Fruit fly (Drosophila melanogaster): Measurements from ENCODE around the gene CG31810.

Gene CG31810

DNA sequence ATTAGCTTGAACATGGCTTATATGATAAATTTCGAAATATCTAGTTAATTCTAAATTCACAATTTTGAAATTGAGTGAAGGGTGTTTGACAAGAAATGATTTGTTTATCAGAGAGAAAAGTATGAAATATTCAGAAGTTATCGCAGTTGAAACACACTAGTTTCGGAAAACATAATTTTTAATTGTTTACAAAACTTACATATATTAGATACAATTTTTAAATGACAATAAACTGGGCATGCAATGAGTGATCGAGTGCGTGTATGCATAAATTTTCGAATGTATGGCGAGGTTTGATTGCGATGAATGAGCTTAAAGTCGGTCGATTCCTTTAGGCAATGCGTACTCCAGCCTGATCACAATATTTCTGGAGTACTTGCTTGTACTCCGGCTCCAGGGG lies 31.2 kb downstream of the CG31810 start, which contains the start of gene CG13280:
Gene CG13280, minus strand, starts transcription at position 101 of the 400 bp plus-strand sequence.
- no peak for TF ChIP-seq Sin3A (optimal IDR thresholded peaks at IDR 0.05)
- TF ChIP-seq ttk (optimal IDR thresholded peaks at IDR 0.05), result no peak
- TF ChIP-seq h (optimal IDR thresholded peaks at IDR 0.05), result no peak
- TF ChIP-seq insv (optimal IDR thresholded peaks at IDR 0.05), result no peak
- no peak for TF ChIP-seq psq (optimal IDR thresholded peaks at IDR 0.05)
- no peak for TF ChIP-seq Myc (optimal IDR thresholded peaks at IDR 0.05)

DNA sequence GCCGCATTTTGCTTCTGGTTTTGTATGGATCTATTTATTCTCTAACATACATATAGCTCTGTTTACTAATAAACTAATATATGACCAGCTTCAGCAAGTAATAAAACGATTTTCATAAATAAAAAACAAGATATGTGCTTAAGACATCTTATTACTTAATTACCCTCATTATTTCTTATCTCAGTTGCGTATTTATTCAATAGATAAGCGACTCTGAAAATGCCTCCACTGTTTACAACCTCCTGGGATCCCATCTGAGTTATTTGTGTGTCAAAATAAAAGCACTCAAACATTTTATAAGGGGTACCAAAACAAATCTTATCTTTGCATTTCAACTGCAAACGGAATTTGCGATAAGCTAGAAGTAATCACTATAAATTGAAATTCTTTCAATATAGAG lies 32.5 kb downstream of the CG31810 start:
- no peak for TF ChIP-seq Sin3A (optimal IDR thresholded peaks at IDR 0.05)
- no peak for TF ChIP-seq h (optimal IDR thresholded peaks at IDR 0.05)
- TF ChIP-seq psq (optimal IDR thresholded peaks at IDR 0.05), result no peak
- no peak for TF ChIP-seq insv (optimal IDR thresholded peaks at IDR 0.05)
- no peak for TF ChIP-seq ttk (optimal IDR thresholded peaks at IDR 0.05)
- no peak for TF ChIP-seq Myc (optimal IDR thresholded peaks at IDR 0.05)

- TF ChIP-seq h (optimal IDR thresholded peaks at IDR 0.05), result no peak
- no peak for TF ChIP-seq Myc (optimal IDR thresholded peaks at IDR 0.05)
- TF ChIP-seq ttk (optimal IDR thresholded peaks at IDR 0.05), result no peak
- no peak for TF ChIP-seq Sin3A (optimal IDR thresholded peaks at IDR 0.05)
- TF ChIP-seq insv (optimal IDR thresholded peaks at IDR 0.05), result no peak
- TF ChIP-seq psq (optimal IDR thresholded peaks at IDR 0.05), result no peak
Observed at dm6 chr2L:16818335-16818973, 33.7 kb downstream of the CG31810 start.

- no peak for TF ChIP-seq Sin3A (optimal IDR thresholded peaks at IDR 0.05)
- no peak for TF ChIP-seq insv (optimal IDR thresholded peaks at IDR 0.05)
- no peak for TF ChIP-seq psq (optimal IDR thresholded peaks at IDR 0.05)
- TF ChIP-seq Myc (optimal IDR thresholded peaks at IDR 0.05), result no peak
- no peak for TF ChIP-seq ttk (optimal IDR thresholded peaks at IDR 0.05)
- no peak for TF ChIP-seq h (optimal IDR thresholded peaks at IDR 0.05)
Observed at dm6 chr2L:16817421-16818101, 34.6 kb downstream of the CG31810 start.

- TF ChIP-seq insv (optimal IDR thresholded peaks at IDR 0.05) (no peak), h (optimal IDR thresholded peaks at IDR 0.05) (no peak), psq (optimal IDR thresholded peaks at IDR 0.05) (no peak), Myc (optimal IDR thresholded peaks at IDR 0.05) (no peak), Sin3A (optimal IDR thresholded peaks at IDR 0.05) (no peak), ttk (optimal IDR thresholded peaks at IDR 0.05) (no peak)
Observed at dm6 chr2L:16816750-16817087, 35.4 kb downstream of the CG31810 start.

- no peak for TF ChIP-seq Myc (optimal IDR thresholded peaks at IDR 0.05)
- no peak for TF ChIP-seq psq (optimal IDR thresholded peaks at IDR 0.05)
- no peak for TF ChIP-seq ttk (optimal IDR thresholded peaks at IDR 0.05)
- TF ChIP-seq h (optimal IDR thresholded peaks at IDR 0.05), result no peak
- no peak for TF ChIP-seq Sin3A (optimal IDR thresholded peaks at IDR 0.05)
- TF ChIP-seq insv (optimal IDR thresholded peaks at IDR 0.05), result no peak
Observed at dm6 chr2L:16815989-16816749, 36.0 kb downstream of the CG31810 start, which contains the start of gene mdy. mdy (plus strand) TSS chr2L:16816660.

dm6 chr2L:16808752-16809151 lies 43.4 kb downstream of the CG31810 start:
- no peak for TF ChIP-seq Myc (optimal IDR thresholded peaks at IDR 0.05)
- TF ChIP-seq psq (optimal IDR thresholded peaks at IDR 0.05), result no peak
- TF ChIP-seq ttk (optimal IDR thresholded peaks at IDR 0.05), result no peak
- TF ChIP-seq insv (optimal IDR thresholded peaks at IDR 0.05), result no peak
- TF ChIP-seq Sin3A (optimal IDR thresholded peaks at IDR 0.05), result no peak
- no peak for TF ChIP-seq h (optimal IDR thresholded peaks at IDR 0.05)

dm6 chr2L:16804376-16804934 lies 47.7 kb downstream of the CG31810 start, which contains the start of gene CG13272:
CG13272 (plus strand) TSS chr2L:16804884.
- TF ChIP-seq h (optimal IDR thresholded peaks at IDR 0.05), result no peak
- TF ChIP-seq ttk (optimal IDR thresholded peaks at IDR 0.05), result no peak
- no peak for TF ChIP-seq psq (optimal IDR thresholded peaks at IDR 0.05)
- TF ChIP-seq Sin3A (optimal IDR thresholded peaks at IDR 0.05), result no peak
- no peak for TF ChIP-seq Myc (optimal IDR thresholded peaks at IDR 0.05)
- TF ChIP-seq insv (optimal IDR thresholded peaks at IDR 0.05), result no peak

- TF ChIP-seq insv (optimal IDR thresholded peaks at IDR 0.05) (no peak), Sin3A (optimal IDR thresholded peaks at IDR 0.05) (no peak), h (optimal IDR thresholded peaks at IDR 0.05) (no peak), Myc (optimal IDR thresholded peaks at IDR 0.05) (no peak), ttk (optimal IDR thresholded peaks at IDR 0.05) (no peak), psq (optimal IDR thresholded peaks at IDR 0.05) (no peak)
Observed at dm6 chr2L:16803638-16804037, 48.5 kb downstream of the CG31810 start.

DNA sequence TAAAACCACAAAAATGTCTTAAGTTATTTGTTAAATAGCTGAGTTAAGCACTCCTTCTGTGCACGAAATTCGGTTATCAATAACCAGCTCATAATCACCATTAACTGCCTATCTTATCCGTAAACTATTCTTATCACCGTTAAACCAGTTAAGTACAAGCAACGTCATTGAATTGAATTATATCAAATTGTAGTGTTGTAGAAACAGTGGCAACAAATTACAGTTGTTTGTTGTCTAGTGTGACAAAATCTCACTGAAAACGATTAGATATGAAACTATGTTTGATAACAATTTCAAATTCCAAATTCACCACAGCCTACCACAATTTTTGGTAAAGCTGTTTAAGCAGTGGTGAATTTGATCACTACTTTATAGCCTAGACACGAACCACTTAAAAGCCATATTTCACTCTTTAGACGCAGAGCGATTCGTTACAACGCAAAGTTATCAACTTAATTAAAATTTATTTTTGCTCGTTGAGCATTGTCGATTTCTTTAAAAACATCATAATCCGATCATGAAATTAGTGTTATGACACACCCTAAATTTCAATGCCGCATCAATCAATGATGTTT lies 50.5 kb downstream of the CG31810 start:
- no peak for TF ChIP-seq Sin3A (optimal IDR thresholded peaks at IDR 0.05)
- TF ChIP-seq h (optimal IDR thresholded peaks at IDR 0.05), result no peak

dm6 chr2L:16799496-16799895 lies 52.7 kb downstream of the CG31810 start:
- TF ChIP-seq insv (optimal IDR thresholded peaks at IDR 0.05) (no peak), Sin3A (optimal IDR thresholded peaks at IDR 0.05) (no peak), Myc (optimal IDR thresholded peaks at IDR 0.05) (no peak)

All from Kc167 (cell line).